Fruit fly (Drosophila melanogaster) whole organism, embryonic: ENCODE results near the gene CG13314.

Source experiments
- Asciz ChIP-seq: fragments of 200-800 bp; sonication (Bioruptor generic); optimal IDR thresholded peaks from 2 replicates; lab custom pipeline; 2017; ENCODE audit warnings: missing biosample characterization, mild to moderate bottlenecking, missing genetic modification characterization, missing genetic modification reagents
- BEAF-32 ChIP-seq: fragments of 200-800 bp; sonication (Bioruptor generic); optimal IDR thresholded peaks from 3 replicates; lab custom pipeline; 2017; ENCODE audit warnings: missing biosample characterization, missing genetic modification characterization, mild to moderate bottlenecking, moderate library complexity, missing genetic modification reagents
- CG10147 ChIP-seq: fragments of 200-800 bp; sonication (Bioruptor generic); optimal IDR thresholded peaks from 2 replicates; lab custom pipeline; 2019; ENCODE audit warnings: missing biosample characterization, mild to moderate bottlenecking, missing genetic modification characterization, moderate library complexity
- CG10366 ChIP-seq: fragments of 200-800 bp; sonication (Bioruptor generic); IDR thresholded peaks from 2 replicates; pipeline ENCODE4 v1.3.6; 2022; ENCODE audit warnings: missing biosample characterization, missing genetic modification characterization
- CG10565 ChIP-seq: fragments of 200-800 bp; sonication (Bioruptor generic); optimal IDR thresholded peaks from 3 replicates; lab custom pipeline; 2016; ENCODE audit warnings: missing biosample characterization, mild to moderate bottlenecking, missing genetic modification characterization
- CG11696 ChIP-seq: fragments of 200-800 bp; sonication (Bioruptor generic); IDR thresholded peaks from 2 replicates; pipeline ENCODE4 v1.3.6; 2022; ENCODE audit warnings: missing biosample characterization, missing genetic modification characterization
- CG12219 ChIP-seq: fragments of 200-800 bp; sonication (Bioruptor generic); optimal IDR thresholded peaks from 3 replicates; lab custom pipeline; 2018; ENCODE audit warnings: missing biosample characterization, mild to moderate bottlenecking, missing genetic modification characterization
- CG1602 ChIP-seq: fragments of 200-800 bp; sonication (Bioruptor generic); optimal IDR thresholded peaks from 3 replicates; lab custom pipeline; 2016; ENCODE audit warnings: missing biosample characterization, missing genetic modification characterization
- CG16813 ChIP-seq: fragments of 200-800 bp; sonication (Bioruptor generic); IDR thresholded peaks from 3 replicates; pipeline ENCODE4 v1.3.6; 2022; ENCODE audit warnings: missing biosample characterization, missing genetic modification characterization; ENCODE audit not compliant: partially characterized antibody
- CG16863 ChIP-seq: fragments of 200-800 bp; sonication (Bioruptor generic); optimal IDR thresholded peaks from 3 replicates; lab custom pipeline; 2016; ENCODE audit warnings: missing biosample characterization, missing genetic modification characterization
- CG17328 ChIP-seq: fragments of 200-800 bp; sonication (Bioruptor generic); IDR thresholded peaks from 2 replicates; pipeline ENCODE4 v1.3.6; 2022; ENCODE audit warnings: missing biosample characterization, missing genetic modification characterization
- CG2116 ChIP-seq: fragments of 200-800 bp; sonication (Bioruptor generic); optimal IDR thresholded peaks from 3 replicates; lab custom pipeline; 2018; ENCODE audit warnings: missing biosample characterization, mild to moderate bottlenecking, missing genetic modification characterization
- CG34376 ChIP-seq: fragments of 200-800 bp; sonication (Bioruptor generic); optimal IDR thresholded peaks from 2 replicates; lab custom pipeline; 2018; ENCODE audit warnings: missing biosample characterization, mild to moderate bottlenecking, missing genetic modification characterization
- CG3847 ChIP-seq: fragments of 200-800 bp; sonication (Bioruptor generic); IDR thresholded peaks from 2 replicates; pipeline ENCODE4 v1.3.6; 2022; ENCODE audit warnings: missing biosample characterization, missing genetic modification characterization
- CG6272 ChIP-seq: fragments of 200-800 bp; sonication (Bioruptor generic); IDR thresholded peaks from 2 replicates; pipeline ENCODE4 v1.3.6; 2022; ENCODE audit warnings: missing biosample characterization, missing genetic modification characterization
- Camta ChIP-seq: fragments of 200-800 bp; sonication (Bioruptor generic); optimal IDR thresholded peaks from 2 replicates; lab custom pipeline; 2016; ENCODE audit warnings: missing biosample characterization, missing genetic modification characterization
- Ets97D ChIP-seq: fragments of 200-800 bp; sonication (Bioruptor generic); optimal IDR thresholded peaks from 3 replicates; lab custom pipeline; 2016; ENCODE audit warnings: missing biosample characterization, missing genetic modification characterization
- Fer2 ChIP-seq: fragments of 200-800 bp; sonication (Bioruptor generic); optimal IDR thresholded peaks from 2 replicates; lab custom pipeline; 2018; ENCODE audit warnings: missing biosample characterization, mild to moderate bottlenecking, missing genetic modification characterization, moderate library complexity
- Gug ChIP-seq: fragments of 200-800 bp; sonication (Bioruptor generic); IDR thresholded peaks from 4 replicates; pipeline ENCODE4 v1.3.6; 2022; ENCODE audit warnings: missing biosample characterization, missing genetic modification characterization
- HmgZ ChIP-seq: fragments of 200-800 bp; sonication (Bioruptor generic); optimal IDR thresholded peaks from 2 replicates; lab custom pipeline; 2018; ENCODE audit warnings: missing biosample characterization, mild to moderate bottlenecking, missing genetic modification characterization
- Kr ChIP-seq: fragments of 200-800 bp; sonication (Bioruptor generic); optimal IDR thresholded peaks from 2 replicates; lab custom pipeline; 2017; ENCODE audit warnings: missing biosample characterization, mild to moderate bottlenecking, missing genetic modification characterization
- Sox102F ChIP-seq: fragments of 200-800 bp; sonication (Bioruptor generic); optimal IDR thresholded peaks from 2 replicates; lab custom pipeline; 2018; ENCODE audit warnings: missing biosample characterization, mild to moderate bottlenecking, missing genetic modification characterization, moderate library complexity
- Spps ChIP-seq: fragments of 200-800 bp; sonication (Bioruptor generic); optimal IDR thresholded peaks from 2 replicates; lab custom pipeline; 2018; ENCODE audit warnings: missing biosample characterization, mild to moderate bottlenecking, missing genetic modification characterization
- Vsx1 ChIP-seq: fragments of 200-800 bp; sonication (Bioruptor generic); optimal IDR thresholded peaks from 2 replicates; lab custom pipeline; 2017; ENCODE audit warnings: missing biosample characterization, mild to moderate bottlenecking, missing genetic modification characterization, missing genetic modification reagents
- ash1 ChIP-seq: fragments of 200-800 bp; sonication (Bioruptor generic); optimal IDR thresholded peaks from 2 replicates; lab custom pipeline; 2018; ENCODE audit warnings: missing biosample characterization, mild to moderate bottlenecking, missing genetic modification characterization
- cas ChIP-seq: fragments of 200-800 bp; sonication (Bioruptor generic); IDR thresholded peaks from 2 replicates; pipeline ENCODE4 v1.3.6; 2022; ENCODE audit warnings: missing biosample characterization, missing genetic modification characterization
- crc ChIP-seq: fragments of 200-800 bp; sonication (Bioruptor generic); optimal IDR thresholded peaks from 2 replicates; lab custom pipeline; 2016; ENCODE audit warnings: missing biosample characterization, missing genetic modification characterization
- dysf ChIP-seq: fragments of 200-800 bp; sonication (Bioruptor generic); IDR thresholded peaks from 3 replicates; pipeline ENCODE4 v1.3.6; 2022; ENCODE audit warnings: missing biosample characterization, missing genetic modification characterization
- hb ChIP-seq: fragments of 200-800 bp; sonication (Bioruptor generic); IDR thresholded peaks from 3 replicates; pipeline ENCODE4 v1.3.6; 2022; ENCODE audit warnings: missing biosample characterization, missing genetic modification characterization; ENCODE audit not compliant: partially characterized antibody
- hkb ChIP-seq, 2 experiments: fragments of 200-800 bp in 1 of 2; fragments of >200 bp in 1 of 2; sonication (Bioruptor generic) in 1 of 2; IDR thresholded peaks in 1 of 2; optimal IDR thresholded peaks in 1 of 2; 2 replicates each; pipeline versions ENCODE4 v1.3.6 to Lab custom; 2017 to 2022; ENCODE audit warnings: missing biosample characterization in 1 of 2, missing genetic modification characterization in 1 of 2
- ind ChIP-seq: fragments of 200-800 bp; sonication (Bioruptor generic); optimal IDR thresholded peaks from 3 replicates; lab custom pipeline; 2016; ENCODE audit warnings: missing biosample characterization, missing genetic modification characterization
- jigr1 ChIP-seq: fragments of 200-800 bp; sonication (Bioruptor generic); IDR thresholded peaks from 3 replicates; pipeline ENCODE4 v1.3.6; 2022; ENCODE audit warnings: missing biosample characterization, missing genetic modification characterization
- kni ChIP-seq: fragments of 200-800 bp; sonication (Bioruptor generic); optimal IDR thresholded peaks from 3 replicates; lab custom pipeline; 2017; ENCODE audit warnings: mild to moderate bottlenecking, missing biosample characterization, missing genetic modification reagents, missing genetic modification characterization
- lab ChIP-seq: fragments of 200-800 bp; sonication (Bioruptor generic); optimal IDR thresholded peaks from 3 replicates; lab custom pipeline; 2017; ENCODE audit warnings: missing biosample characterization, missing genetic modification characterization, mild to moderate bottlenecking, moderate library complexity, missing genetic modification reagents
- lilli ChIP-seq: fragments of 200-800 bp; sonication (Bioruptor generic); optimal IDR thresholded peaks from 3 replicates; lab custom pipeline; 2016; ENCODE audit warnings: missing biosample characterization, missing genetic modification characterization
- p53 ChIP-seq: fragments of 200-800 bp; sonication (Bioruptor generic); optimal IDR thresholded peaks from 2 replicates; lab custom pipeline; 2016; ENCODE audit warnings: missing biosample characterization, missing genetic modification characterization
- psq ChIP-seq: fragments of 200-800 bp; sonication (Bioruptor generic); optimal IDR thresholded peaks from 2 replicates; lab custom pipeline; 2017; ENCODE audit warnings: missing biosample characterization, missing genetic modification characterization
- repo ChIP-seq: fragments of 200-800 bp; sonication (Bioruptor generic); optimal IDR thresholded peaks from 2 replicates; lab custom pipeline; 2016; ENCODE audit warnings: missing biosample characterization, missing genetic modification characterization
- sd ChIP-seq: fragments of 200-800 bp; sonication (Bioruptor generic); optimal IDR thresholded peaks from 3 replicates; lab custom pipeline; 2018; ENCODE audit warnings: missing biosample characterization, mild to moderate bottlenecking, missing genetic modification characterization, moderate library complexity
- slbo ChIP-seq: fragments of 200-800 bp; sonication (Bioruptor generic); IDR thresholded peaks from 2 replicates; pipeline ENCODE4 v1.3.6; 2022; ENCODE audit warnings: missing biosample characterization, missing genetic modification characterization
- so ChIP-seq: fragments of 200-800 bp; sonication (Bioruptor generic); IDR thresholded peaks from 3 replicates; pipeline ENCODE4 v1.3.6; 2022; ENCODE audit warnings: missing biosample characterization, missing genetic modification characterization
- stc ChIP-seq: fragments of 200-800 bp; sonication (Bioruptor generic); IDR thresholded peaks from 2 replicates; pipeline ENCODE4 v1.3.6; 2022; ENCODE audit warnings: missing biosample characterization, missing genetic modification characterization
- tin ChIP-seq: fragments of 200-800 bp; sonication (Bioruptor generic); optimal IDR thresholded peaks from 3 replicates; lab custom pipeline; 2016; ENCODE audit warnings: missing biosample characterization, missing genetic modification characterization
- tna ChIP-seq: fragments of 200-800 bp; sonication (Bioruptor generic); IDR thresholded peaks from 2 replicates; pipeline ENCODE4 v1.3.6; 2022; ENCODE audit warnings: missing biosample characterization, missing genetic modification characterization; ENCODE audit not compliant: partially characterized antibody
- twi ChIP-seq: fragments of 200-800 bp; optimal IDR thresholded peaks from 2 replicates; lab custom pipeline; 2019; ENCODE audit warnings: missing biosample characterization, mild to moderate bottlenecking, missing genetic modification characterization, moderate library complexity
- unpg ChIP-seq: fragments of 200-800 bp; sonication (Bioruptor generic); optimal IDR thresholded peaks from 3 replicates; lab custom pipeline; 2018; ENCODE audit warnings: missing biosample characterization, mild to moderate bottlenecking, missing genetic modification characterization, moderate library complexity
- wek ChIP-seq: fragments of 200-800 bp; sonication (Bioruptor generic); optimal IDR thresholded peaks from 3 replicates; lab custom pipeline; 2018; ENCODE audit warnings: missing biosample characterization, mild to moderate bottlenecking, missing genetic modification characterization, moderate library complexity

Gene CG13314

dm6 chr3L:8953962-8954647 lies 27.5 kb upstream of the CG13314 start, which contains the start of the genes CG43783 and orb2 (continued):
- TF ChIP-seq tna (GFP tag; lab: Robert Waterston, UW), result peak; percentile 55; the same call in 1 of the 2 replicates
- TF ChIP-seq repo (GFP tag; lab: Kevin White, UChicago), result no peak
- peak; percentile 72 for TF ChIP-seq CG2116 (GFP tag; lab: Kevin White, UChicago)
- no peak for TF ChIP-seq Kr (GFP tag; lab: Kevin White, UChicago)
- no peak for TF ChIP-seq ash1 (GFP tag; lab: Kevin White, UChicago)
- no peak for TF ChIP-seq Camta
- TF ChIP-seq hb (GFP tag; lab: Robert Waterston, UW), result peak; percentile 71; the same call in 2 of the 3 replicates
- TF ChIP-seq CG16813, result peak; percentile 38; the same call in 1 of the 3 replicates
- peak; percentile 21 for TF ChIP-seq sd (tag; lab: Kevin White, UChicago)

dm6 chr3L:8954648-8955033 lies 27.0 kb upstream of the CG13314 start, which contains the start of gene GNBP3:
TSS of gene GNBP3 (plus strand) at chr3L:8955021.
- TF ChIP-seq jigr1 (GFP tag; lab: Robert Waterston, UW) (no peak), CG17328 (peak; percentile 47; the same call in 1 of the 2 replicates), Sox102F (GFP tag; lab: Kevin White, UChicago) (peak; percentile 25), crc (GFP tag; lab: Kevin White, UChicago) (no peak), CG3847 (GFP tag; lab: Robert Waterston, UW) (0 out of 2 replicates have a peak, but pooled peaks have one; percentile 7), ind (GFP tag; lab: Kevin White, UChicago) (peak; percentile 40), BEAF-32 (GFP tag; lab: Kevin White, UChicago) (no peak), lab (GFP tag; lab: Kevin White, UChicago) (peak; percentile 65), psq (no peak), tin (peak; percentile 66), cas (peak; percentile 19; the same call in 1 of the 2 replicates), Spps (tag; lab: Kevin White, UChicago) (peak; percentile 71), p53 (GFP tag; lab: Kevin White, UChicago) (no peak), CG11696 (no peak), CG10366 (no peak), hkb (optimal IDR thresholded peaks at IDR 0.05; lab: Kevin White, UChicago) (no peak), hkb (GFP tag; IDR thresholded peaks at IDR 0.05; lab: Robert Waterston, UW) (peak; percentile 87), CG10147 (peak; percentile 87), CG1602 (GFP tag; lab: Kevin White, UChicago) (peak; percentile 23), CG12219 (GFP tag; lab: Kevin White, UChicago) (no peak), dysf (peak; percentile 68), stc (GFP tag; lab: Robert Waterston, UW) (peak; percentile 43; the same call in 1 of the 2 replicates), CG16863 (GFP tag; lab: Kevin White, UChicago) (no peak), so (GFP tag; lab: Robert Waterston, UW) (no peak), HmgZ (tag; lab: Kevin White, UChicago) (peak; percentile 25), Fer2 (tag; lab: Kevin White, UChicago) (peak; percentile 34), slbo (GFP tag; lab: Robert Waterston, UW) (peak; percentile 66), kni (GFP tag; lab: Kevin White, UChicago) (peak; percentile 28), Gug (GFP tag; lab: Robert Waterston, UW) (no peak; the same call in 3 of the 4 replicates), Ets97D (no peak), CG10565 (peak; percentile 51), wek (GFP tag; lab: Kevin White, UChicago) (no peak), twi (tag; lab: Kevin White, UChicago) (no peak), CG6272 (0 out of 2 replicates have a peak, but pooled peaks have one; percentile 19), lilli (peak; percentile 64), Asciz (peak; percentile 42), CG34376 (peak; percentile 80), unpg (GFP tag; lab: Kevin White, UChicago) (peak; percentile 59), Vsx1 (peak; percentile 41)
